Worm (Caenorhabditis elegans) whole organism, L1 larva: ENCODE measurements around the gene pars-1.
A peak's percentile ranks its signal among the peaks of the same experiment; 100 is the strongest.

Experiments used
- C04F5.9 ChIP-seq: sonication (generic microtip); optimal IDR thresholded peaks from 2 replicates; lab custom pipeline; 2016; ENCODE audit warnings: missing genetic modification characterization, missing compliant biosample characterization
- C34B4.2 ChIP-seq: sonication (generic microtip); optimal IDR thresholded peaks from 2 replicates; lab custom pipeline; 2017; ENCODE audit warnings: mild to moderate bottlenecking, missing genetic modification characterization, missing compliant biosample characterization
- F16B12.6 ChIP-seq: fragments of 150-350 bp; optimal IDR thresholded peaks from 2 replicates; lab custom pipeline; 2014; ENCODE audit warnings: missing biosample characterization, missing genetic modification characterization
- ama-1 ChIP-seq: fragments of 150-350 bp; optimal IDR thresholded peaks from 2 replicates; lab custom pipeline; 2014
- blmp-1 ChIP-seq: fragments of 150-350 bp; optimal IDR thresholded peaks from 2 replicates; lab custom pipeline; 2014; ENCODE audit warnings: missing biosample characterization, missing genetic modification characterization
- ceh-8 ChIP-seq: fragments of 200-800 bp; sonication (Bioruptor generic); optimal IDR thresholded peaks from 2 replicates; lab custom pipeline; 2018; ENCODE audit warnings: mild to moderate bottlenecking, missing genetic modification characterization, moderate library complexity, missing compliant biosample characterization
- ces-1 ChIP-seq: fragments of 150-350 bp; optimal IDR thresholded peaks from 2 replicates; lab custom pipeline; 2014; ENCODE audit warnings: missing biosample characterization, missing genetic modification reagents, missing genetic modification characterization
- dpl-1 ChIP-seq, 3 experiments: fragments of 150-350 bp in 2 of 3; sonication (generic microtip) in 1 of 3; optimal IDR thresholded peaks; 2 replicates each; lab custom pipeline; 2014 to 2017; ENCODE audit warnings: missing biosample characterization in 3 of 3, missing genetic modification characterization in 3 of 3, missing genetic modification reagents in 3 of 3
- dsc-1 ChIP-seq: sonication (generic microtip); optimal IDR thresholded peaks from 2 replicates; lab custom pipeline; 2016; ENCODE audit warnings: mild to moderate bottlenecking, missing genetic modification characterization, missing compliant biosample characterization
- efl-1 ChIP-seq, 4 experiments: fragments of 150-350 bp; optimal IDR thresholded peaks in 3 of 4; peaks in 1 of 4; 1 replicate in 1 of 4; 2 replicates in 3 of 4; lab custom pipeline; 2014; ENCODE audit warnings: missing biosample characterization in 2 of 4, missing genetic modification characterization in 2 of 4, missing genetic modification reagents in 2 of 4
- efl-3 ChIP-seq: fragments of 200-800 bp; sonication (Bioruptor generic); optimal IDR thresholded peaks from 2 replicates; lab custom pipeline; 2018; ENCODE audit warnings: mild to moderate bottlenecking, missing genetic modification characterization, missing compliant biosample characterization
- egl-13 ChIP-seq: sonication (generic microtip); optimal IDR thresholded peaks from 2 replicates; lab custom pipeline; 2016; ENCODE audit warnings: missing genotype, missing genetic modification reagents, missing genetic modification characterization, missing compliant biosample characterization
- egl-27 ChIP-seq, 2 experiments: fragments of 150-350 bp in 1 of 2; sonication (generic microtip); optimal IDR thresholded peaks; 3 replicates each; lab custom pipeline; 2017 to 2018; ENCODE audit warnings: missing biosample characterization in 2 of 2, missing genetic modification characterization in 2 of 2, missing genetic modification reagents in 2 of 2
- elt-2 ChIP-seq: sonication (generic microtip); optimal IDR thresholded peaks from 2 replicates; lab custom pipeline; 2016; ENCODE audit warnings: missing genetic modification characterization, mild to moderate bottlenecking, inconsistent platforms, missing compliant biosample characterization, missing genetic modification reagents
- elt-3 ChIP-seq, 6 experiments: fragments of 150-350 bp in 1 of 6; sonication (generic microtip); optimal IDR thresholded peaks; 2 replicates each; lab custom pipeline; 2017 to 2018; ENCODE audit warnings: missing biosample characterization in 6 of 6, missing genetic modification characterization in 6 of 6, inconsistent platforms in 1 of 6
- ets-5 ChIP-seq: fragments of 200-800 bp; sonication (Bioruptor generic); IDR thresholded peaks from 2 replicates; pipeline ENCODE4 v1.3.6; 2022; ENCODE audit warnings: missing genetic modification characterization, missing compliant biosample characterization
- fkh-8 ChIP-seq: sonication (generic microtip); optimal IDR thresholded peaks from 2 replicates; lab custom pipeline; 2016; ENCODE audit warnings: mild to moderate bottlenecking, missing genetic modification characterization, missing compliant biosample characterization
- hpl-2 ChIP-seq: fragments of 150-350 bp; optimal IDR thresholded peaks from 2 replicates; lab custom pipeline; 2014; ENCODE audit warnings: missing biosample characterization, missing genetic modification reagents, missing genetic modification characterization
- irx-1 ChIP-seq: sonication (generic microtip); optimal IDR thresholded peaks from 2 replicates; lab custom pipeline; 2016; ENCODE audit warnings: missing genetic modification characterization, missing compliant biosample characterization
- isw-1 ChIP-seq: fragments of 200-800 bp; sonication (Bioruptor generic); IDR thresholded peaks from 2 replicates; pipeline ENCODE4 v1.3.6; 2022; ENCODE audit warnings: missing genetic modification characterization, missing compliant biosample characterization
- lin-15B ChIP-seq: fragments of 150-350 bp; sonication (generic microtip); optimal IDR thresholded peaks from 3 replicates; lab custom pipeline; 2014; ENCODE audit warnings: missing biosample characterization, missing genetic modification characterization
- lin-35 ChIP-seq, 2 experiments: fragments of 150-350 bp; optimal IDR thresholded peaks; 2 replicates each; lab custom pipeline; 2014; ENCODE audit warnings: missing biosample characterization in 2 of 2, missing genetic modification characterization in 2 of 2, missing genetic modification reagents in 2 of 2
- lsy-2 ChIP-seq, 2 experiments: fragments of 150-350 bp; optimal IDR thresholded peaks; 2 replicates each; lab custom pipeline; 2014; ENCODE audit warnings: missing biosample characterization in 2 of 2, missing genetic modification characterization in 2 of 2
- mdl-1 ChIP-seq, 2 experiments: fragments of 150-350 bp; optimal IDR thresholded peaks; 2 replicates each; lab custom pipeline; 2014 to 2017; ENCODE audit warnings: missing biosample characterization in 2 of 2, missing genetic modification characterization in 2 of 2, inconsistent platforms in 1 of 2
- mef-2 ChIP-seq: fragments of 150-350 bp; optimal IDR thresholded peaks from 2 replicates; lab custom pipeline; 2014; ENCODE audit warnings: missing biosample characterization, missing genetic modification characterization
- mep-1 ChIP-seq: fragments of 150-350 bp; optimal IDR thresholded peaks from 2 replicates; lab custom pipeline; 2014; ENCODE audit warnings: missing biosample characterization, missing genetic modification characterization
- nhr-11 ChIP-seq: fragments of 150-350 bp; optimal IDR thresholded peaks from 2 replicates; lab custom pipeline; 2014; ENCODE audit warnings: missing biosample characterization, missing genetic modification characterization
- nhr-19 ChIP-seq: fragments of 200-800 bp; sonication (Bioruptor generic); conservative IDR thresholded peaks from 2 replicates; pipeline ENCODE4 v1.3.6; 2022; ENCODE audit warnings: missing genetic modification characterization, missing compliant biosample characterization
- nhr-28 ChIP-seq: fragments of 150-350 bp; optimal IDR thresholded peaks from 2 replicates; lab custom pipeline; 2014; ENCODE audit warnings: missing biosample characterization, missing genetic modification characterization
- nhr-47 ChIP-seq: sonication (generic microtip); optimal IDR thresholded peaks from 2 replicates; lab custom pipeline; 2016; ENCODE audit warnings: mild to moderate bottlenecking, missing genetic modification characterization, moderate library complexity, missing compliant biosample characterization
- nhr-71 ChIP-seq: sonication (generic microtip); optimal IDR thresholded peaks from 2 replicates; lab custom pipeline; 2016; ENCODE audit warnings: mild to moderate bottlenecking, missing genetic modification characterization, moderate library complexity, missing compliant biosample characterization
- nhr-84 ChIP-seq: sonication (generic microtip); optimal IDR thresholded peaks from 2 replicates; lab custom pipeline; 2017; ENCODE audit warnings: missing biosample characterization, missing genetic modification characterization
- nhr-85 ChIP-seq: sonication (generic microtip); peaks from one replicate; lab custom pipeline; 2016; ENCODE audit warnings: missing genetic modification characterization, inconsistent platforms, missing compliant biosample characterization
- nhr-90 ChIP-seq: sonication (generic microtip); optimal IDR thresholded peaks from 2 replicates; lab custom pipeline; 2016; ENCODE audit warnings: mild to moderate bottlenecking, missing genetic modification characterization, missing compliant biosample characterization; ENCODE audit not compliant: poor library complexity
- pag-3 ChIP-seq: sonication (generic microtip); optimal IDR thresholded peaks from 2 replicates; lab custom pipeline; 2017; ENCODE audit warnings: missing genetic modification characterization, mild to moderate bottlenecking, missing compliant biosample characterization, antibody characterized with exemption, borderline replicate concordance; ENCODE audit not compliant: insufficient read depth
- pax-3 ChIP-seq: fragments of 200-800 bp; sonication (Bioruptor generic); optimal IDR thresholded peaks from 2 replicates; lab custom pipeline; 2018; ENCODE audit warnings: mild to moderate bottlenecking, missing genetic modification characterization, moderate library complexity, missing compliant biosample characterization
- pqm-1 ChIP-seq: sonication (generic microtip); optimal IDR thresholded peaks from 3 replicates; lab custom pipeline; 2017; ENCODE audit warnings: missing biosample characterization, missing genetic modification characterization
- rnt-1 ChIP-seq: sonication (generic microtip); optimal IDR thresholded peaks from 2 replicates; lab custom pipeline; 2016; ENCODE audit warnings: mild to moderate bottlenecking, missing genetic modification characterization, moderate library complexity, missing compliant biosample characterization
- sox-4 ChIP-seq: sonication (generic microtip); optimal IDR thresholded peaks from 2 replicates; lab custom pipeline; 2016; ENCODE audit warnings: missing genetic modification characterization, missing compliant biosample characterization
- swsn-7 ChIP-seq: sonication (generic microtip); optimal IDR thresholded peaks from 2 replicates; lab custom pipeline; 2016; ENCODE audit warnings: missing genetic modification characterization, missing compliant biosample characterization
- tbx-2 ChIP-seq: sonication (generic microtip); optimal IDR thresholded peaks from 2 replicates; lab custom pipeline; 2016; ENCODE audit warnings: missing genetic modification characterization, missing compliant biosample characterization
- unc-30 ChIP-seq: sonication (generic microtip); optimal IDR thresholded peaks from 2 replicates; lab custom pipeline; 2017; ENCODE audit warnings: missing biosample characterization, missing genetic modification characterization
- unc-62 ChIP-seq: fragments of 150-350 bp; optimal IDR thresholded peaks from 2 replicates; lab custom pipeline; 2014; ENCODE audit warnings: missing biosample characterization, missing genetic modification reagents, missing genetic modification characterization
- unc-86 ChIP-seq: sonication (generic microtip); optimal IDR thresholded peaks from 2 replicates; lab custom pipeline; 2016; ENCODE audit warnings: missing genetic modification characterization, missing compliant biosample characterization
- unc-98 ChIP-seq: fragments of 200-800 bp; sonication (Bioruptor generic); IDR thresholded peaks from 2 replicates; pipeline ENCODE4 v1.3.6; 2022; ENCODE audit warnings: missing genetic modification characterization, missing compliant biosample characterization
- vab-15 ChIP-seq: sonication (generic microtip); optimal IDR thresholded peaks from 2 replicates; lab custom pipeline; 2017; ENCODE audit warnings: missing genotype, mild to moderate bottlenecking, missing genetic modification characterization, missing compliant biosample characterization
- xbp-1 ChIP-seq: sonication (generic microtip); optimal IDR thresholded peaks from 2 replicates; lab custom pipeline; 2016; ENCODE audit warnings: missing genetic modification characterization, missing compliant biosample characterization
- zip-4 ChIP-seq: fragments of 200-800 bp; sonication (Bioruptor generic); optimal IDR thresholded peaks from 2 replicates; lab custom pipeline; 2018; ENCODE audit warnings: mild to moderate bottlenecking, missing genetic modification characterization, moderate library complexity, missing compliant biosample characterization
- ztf-11 ChIP-seq, 2 experiments: sonication (generic microtip); optimal IDR thresholded peaks; 2 replicates each; lab custom pipeline; 2016 to 2017; ENCODE audit warnings: missing genetic modification characterization in 2 of 2, missing biosample characterization in 1 of 2, missing compliant biosample characterization in 1 of 2

The pars-1 gene

DNA sequence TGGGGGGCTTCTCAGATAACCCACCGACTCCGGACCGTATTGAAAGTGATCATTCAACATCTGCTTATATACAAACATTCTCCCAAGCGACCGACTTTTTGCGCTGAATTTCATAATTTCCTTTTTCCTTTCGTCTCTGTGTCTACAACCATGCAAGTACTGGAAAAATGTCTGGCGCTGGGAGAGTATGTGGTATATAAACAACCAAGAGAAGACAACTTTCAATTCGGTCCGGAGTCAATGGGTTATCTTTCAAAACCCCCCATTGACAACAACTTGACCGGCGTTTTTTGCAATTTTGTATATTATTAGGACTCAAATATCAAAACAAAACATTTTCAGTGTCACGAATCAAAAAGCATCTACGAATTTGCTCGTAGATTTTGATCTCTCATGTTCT is 39.7 kb downstream of the pars-1 start (continued):
- TF ChIP-seq hpl-2 (peak; percentile 27), sox-4 (tag; lab: Kevin White, UChicago) (peak; percentile 11), nhr-11 (tag; lab: Kevin White, UChicago) (no peak), nhr-84 (no peak), ces-1 (GFP tag; lab: Kevin White, UChicago) (no peak), fkh-8 (tag; lab: Kevin White, UChicago) (peak; percentile 65), unc-86 (tag; lab: Kevin White, UChicago) (no peak), unc-62 (GFP tag; lab: Kevin White, UChicago) (no peak), mef-2 (no peak), unc-30 (tag; lab: Kevin White, UChicago) (no peak), lsy-2 (tag; optimal IDR thresholded peaks at IDR 0.05; lab: Kevin White, UChicago) (peak; percentile 49 to 85), mep-1 (tag; lab: Kevin White, UChicago) (peak; percentile 26), pag-3 (tag; lab: Kevin White, UChicago) (no peak), F16B12.6 (tag; lab: Kevin White, UChicago) (no peak), tbx-2 (tag; lab: Kevin White, UChicago) (peak; percentile 2), C04F5.9 (tag; lab: Kevin White, UChicago) (no peak), swsn-7 (tag; lab: Kevin White, UChicago) (peak; percentile 72), elt-3 (tag; optimal IDR thresholded peaks at IDR 0.05; lab: Kevin White, UChicago) (no peak), nhr-28 (tag; lab: Kevin White, UChicago) (no peak), nhr-85 (tag; lab: Kevin White, UChicago) (no peak), zip-4 (GFP tag; lab: Kevin White, UChicago) (peak; percentile 54), vab-15 (no peak), xbp-1 (tag; lab: Kevin White, UChicago) (peak; percentile 51), ets-5 (GFP tag; lab: Robert Waterston, UW) (no peak), dpl-1 (GFP tag; optimal IDR thresholded peaks at IDR 0.05; lab: Kevin White, UChicago) (peak; percentile 41 to 65 (median 64)), dsc-1 (tag; lab: Kevin White, UChicago) (peak; percentile 3), elt-2 (tag; lab: Kevin White, UChicago) (peak; percentile 66), lin-15B (tag; lab: Kevin White, UChicago) (no peak), pqm-1 (tag; lab: Kevin White, UChicago) (no peak), nhr-19 (peak; percentile 40; the same call in 1 of the 2 replicates), ceh-8 (GFP tag; lab: Kevin White, UChicago) (peak; percentile 7), nhr-71 (tag; lab: Kevin White, UChicago) (peak; percentile 73), isw-1 (GFP tag; lab: Robert Waterston, UW) (peak; percentile 38)

DNA sequence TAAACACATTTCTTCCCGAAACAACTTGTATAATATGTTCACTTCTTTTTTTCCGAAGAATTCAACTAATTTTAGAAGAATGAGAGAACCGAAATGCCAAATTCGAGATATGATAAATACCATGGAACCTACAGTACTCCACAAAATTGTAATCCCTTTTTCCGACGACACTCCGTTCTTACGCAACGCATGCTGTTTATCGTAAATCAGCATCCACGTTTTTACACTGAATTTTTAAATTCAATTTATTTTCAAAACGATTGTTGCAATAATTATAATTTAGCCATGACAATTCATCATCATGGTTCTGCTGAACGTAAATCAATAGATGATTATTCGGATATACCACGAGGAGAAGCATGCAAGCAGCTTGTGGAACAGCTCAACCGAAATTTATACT is 42.4 kb downstream of the pars-1 start, which contains the start of gene B0361.3:
B0361.3 (plus strand) TSS at position 284 of the 400 bp plus-strand sequence.
- TF ChIP-seq lsy-2 (tag; optimal IDR thresholded peaks at IDR 0.05; lab: Kevin White, UChicago): peak in 1 of 2 experiments; percentile 77
- no peak for TF ChIP-seq egl-13 (tag; lab: Kevin White, UChicago)
- no peak for TF ChIP-seq C34B4.2 (tag; lab: Kevin White, UChicago)
- peak; percentile 5 for TF ChIP-seq blmp-1 (tag; lab: Kevin White, UChicago)
- no peak for TF ChIP-seq egl-27 (tag; optimal IDR thresholded peaks at IDR 0.05; lab: Kevin White, UChicago)
- no peak for TF ChIP-seq mdl-1 (tag; optimal IDR thresholded peaks at IDR 0.05; lab: Kevin White, UChicago)
- no peak for TF ChIP-seq nhr-90 (tag; lab: Kevin White, UChicago)
- TF ChIP-seq pag-3 (tag; lab: Kevin White, UChicago): no peak
- TF ChIP-seq efl-3 (GFP tag; lab: Kevin White, UChicago): no peak
- TF ChIP-seq C04F5.9 (tag; lab: Kevin White, UChicago): no peak
- TF ChIP-seq dpl-1 (GFP tag; optimal IDR thresholded peaks at IDR 0.05; lab: Kevin White, UChicago): peak in 1 of 3 experiments; percentile 26
- TF ChIP-seq nhr-19: no peak
- no peak for TF ChIP-seq ces-1 (GFP tag; lab: Kevin White, UChicago)
- no peak for TF ChIP-seq pax-3 (tag; lab: Kevin White, UChicago)
- no peak for TF ChIP-seq F16B12.6 (tag; lab: Kevin White, UChicago)
- TF ChIP-seq ztf-11 (tag; optimal IDR thresholded peaks at IDR 0.05; lab: Kevin White, UChicago): no peak
- TF ChIP-seq ama-1 (lab: Kevin White, UChicago): no peak
- peak in 1 of 2 experiments; percentile 46 for TF ChIP-seq lin-35 (GFP tag; optimal IDR thresholded peaks at IDR 0.05; lab: Kevin White, UChicago)
- TF ChIP-seq rnt-1: no peak
- no peak for TF ChIP-seq nhr-47 (tag; lab: Kevin White, UChicago)
- no peak for TF ChIP-seq pqm-1 (tag; lab: Kevin White, UChicago)
- TF ChIP-seq nhr-11 (tag; lab: Kevin White, UChicago): no peak
- peak in 1 of 2 experiments; percentile 29 for TF ChIP-seq efl-1 (optimal IDR thresholded peaks at IDR 0.05; lab: Kevin White, UChicago)
- TF ChIP-seq efl-1 (GFP tag; optimal IDR thresholded peaks at IDR 0.05 in 1 of 2; lab: Kevin White, UChicago): no peak
- no peak for TF ChIP-seq nhr-28 (tag; lab: Kevin White, UChicago)
- no peak for TF ChIP-seq irx-1 (tag; lab: Kevin White, UChicago)
- no peak for TF ChIP-seq ets-5 (GFP tag; lab: Robert Waterston, UW)
- TF ChIP-seq mef-2: no peak
- TF ChIP-seq unc-98: no peak
